Worm (Caenorhabditis elegans) whole organism, dauer: ENCODE results near the gene C28D4.10.
"Not testable (repeated sequence)": the region's sequence is repeated elsewhere in the genome, so short reads cannot be mapped to it uniquely, and the experiment has no call there.

Experiments
- unc-62 ChIP-seq: sonication (generic microtip); optimal IDR thresholded peaks from 2 replicates; lab custom pipeline; 2017; ENCODE audit warnings: missing biosample characterization, missing genetic modification reagents, missing genetic modification characterization

C28D4.10 gene

DNA sequence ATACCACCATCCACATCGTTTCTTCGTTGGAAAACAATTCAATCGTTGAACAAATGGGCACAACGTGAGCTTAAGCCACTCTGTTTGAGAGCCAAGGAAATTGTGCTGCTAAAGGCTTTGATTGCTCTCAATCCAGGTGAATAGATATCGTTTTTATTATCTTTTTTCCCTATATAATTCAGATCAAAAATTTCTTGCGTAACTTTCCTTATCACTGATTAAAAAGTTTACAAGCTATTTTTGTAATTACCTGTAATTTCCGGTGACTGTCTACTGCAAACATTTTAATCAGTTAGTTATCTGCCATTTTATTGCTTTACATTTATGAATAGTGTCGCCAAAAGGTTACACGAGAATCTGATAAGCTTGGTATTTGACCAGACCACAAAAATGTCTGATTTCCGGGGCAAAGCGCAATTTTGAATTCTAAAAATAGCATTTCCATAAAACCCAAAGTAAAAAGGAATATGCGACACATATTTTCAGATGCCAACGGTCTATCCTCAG lies 24.4 kb downstream of the C28D4.10 start:
- TF ChIP-seq unc-62 (GFP tag; lab: Kevin White, UChicago), result no peak

- TF ChIP-seq unc-62 (GFP tag; lab: Kevin White, UChicago), result no peak
Observed at ce11 chrIV:9766250-9766649, 28.0 kb downstream of the C28D4.10 start, which contains the start of gene ssp-36. Gene ssp-36, minus strand, starts transcription at chrIV:9766350.

- TF ChIP-seq unc-62 (GFP tag; lab: Kevin White, UChicago), result not testable (repeated sequence)
Observed at ce11 chrIV:9767054-9767453, 28.8 kb downstream of the C28D4.10 start, which contains the start of gene msp-79. Gene msp-79, minus strand, starts transcription at chrIV:9767154.

DNA sequence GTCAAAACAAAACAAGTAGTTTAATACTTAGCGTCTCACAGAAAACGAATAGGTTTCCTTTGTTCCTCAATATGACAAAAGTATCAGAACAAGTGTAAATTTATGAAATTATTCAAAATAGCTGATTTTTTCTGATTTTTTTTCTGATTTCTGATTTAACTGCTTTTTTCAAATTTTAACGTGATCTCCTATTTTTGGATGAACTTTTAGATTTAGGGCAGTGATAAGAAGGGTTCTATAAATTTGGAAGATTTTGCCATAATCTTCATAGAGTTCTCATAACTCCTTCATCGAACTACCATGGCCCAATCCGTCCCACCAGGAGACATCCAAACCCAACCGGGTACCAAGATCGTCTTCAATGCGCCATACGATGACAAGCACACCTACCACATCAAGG lies 31.5 kb downstream of the C28D4.10 start, which contains the start of gene msp-78:
TSS of gene msp-78 (plus strand) at position 301 of the 400 bp plus-strand sequence.
- TF ChIP-seq unc-62 (GFP tag; lab: Kevin White, UChicago), result not testable (repeated sequence)

DNA sequence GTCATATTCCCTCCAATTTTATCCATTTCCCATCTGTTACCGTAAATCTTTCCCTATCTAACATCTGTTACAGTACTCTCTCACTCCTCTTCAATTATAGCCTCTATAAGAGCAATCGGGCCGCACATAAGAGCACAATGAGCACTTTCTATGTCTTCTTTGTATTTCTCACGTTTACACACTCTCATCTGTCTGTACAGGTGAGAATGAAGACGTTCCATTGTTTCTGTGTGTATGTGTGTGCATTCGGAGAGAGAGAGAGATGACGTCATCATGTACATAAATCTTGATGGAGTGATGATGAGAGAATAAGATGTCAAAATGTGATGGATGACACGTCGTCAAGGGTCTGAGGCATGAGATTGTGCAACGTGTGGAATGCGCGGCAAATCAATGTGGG lies 32.5 kb downstream of the C28D4.10 start:
- no peak for TF ChIP-seq unc-62 (GFP tag; lab: Kevin White, UChicago)

ce11 chrIV:9772096-9772720 lies 33.9 kb downstream of the C28D4.10 start, which contains the start of gene cav-1:
Gene cav-1, plus strand, starts transcription at chrIV:9772510.
- TF ChIP-seq unc-62 (GFP tag; lab: Kevin White, UChicago), result no peak

- no peak for TF ChIP-seq unc-62 (GFP tag; lab: Kevin White, UChicago)
Observed at ce11 chrIV:9773441-9773840, 35.1 kb downstream of the C28D4.10 start.

DNA sequence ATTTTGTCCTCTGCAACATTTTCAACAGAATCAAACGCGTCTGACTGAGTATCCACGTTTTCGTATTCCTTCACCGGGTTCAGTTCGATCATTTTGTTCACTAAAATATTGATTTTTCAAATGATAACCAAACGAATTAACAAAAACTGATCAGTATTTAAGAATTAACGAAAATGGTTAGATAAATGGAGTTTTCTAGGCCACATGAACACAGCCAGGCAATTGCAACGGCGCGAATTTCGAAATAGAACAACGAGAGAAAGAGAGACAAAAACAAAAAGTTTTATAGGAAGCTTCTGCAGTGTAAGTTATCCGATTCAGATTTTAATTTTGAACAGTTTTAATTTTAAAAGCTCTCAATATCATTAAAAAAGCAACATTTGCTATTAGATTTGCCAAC lies 39.2 kb downstream of the C28D4.10 start, which contains the start of gene sna-2:
TSS of gene sna-2 (minus strand) at position 100 of the 400 bp plus-strand sequence.
- no peak for TF ChIP-seq unc-62 (GFP tag; lab: Kevin White, UChicago)

- TF ChIP-seq unc-62 (GFP tag; lab: Kevin White, UChicago), result no peak
Observed at ce11 chrIV:9778016-9778415, 39.7 kb downstream of the C28D4.10 start, which contains the start of gene T13F2.6. Gene T13F2.6, plus strand, starts transcription at chrIV:9778321.

DNA sequence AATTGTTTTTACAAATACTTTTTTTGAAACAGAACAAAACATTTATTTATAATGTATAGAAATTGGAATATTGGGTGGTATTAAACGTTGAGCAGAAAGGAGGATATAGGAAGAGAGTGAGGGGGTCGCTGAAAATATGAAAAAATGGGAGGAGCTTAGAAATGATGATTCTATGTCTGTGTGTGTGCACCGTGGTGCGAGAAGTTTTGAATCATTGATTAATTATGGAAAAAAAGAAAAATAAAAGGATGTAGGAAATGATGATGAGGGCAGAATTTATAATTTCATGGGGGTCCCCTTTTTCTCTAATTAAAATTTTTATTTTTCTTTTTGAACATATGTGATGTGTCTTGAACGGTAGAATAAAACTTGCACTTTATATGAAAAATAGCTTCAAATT lies 46.4 kb downstream of the C28D4.10 start, which contains the start of gene sre-4:
TSS of gene sre-4 (minus strand) at position 101 of the 400 bp plus-strand sequence.
- no peak for TF ChIP-seq unc-62 (GFP tag; lab: Kevin White, UChicago)
